In the genomic region with DNA sequence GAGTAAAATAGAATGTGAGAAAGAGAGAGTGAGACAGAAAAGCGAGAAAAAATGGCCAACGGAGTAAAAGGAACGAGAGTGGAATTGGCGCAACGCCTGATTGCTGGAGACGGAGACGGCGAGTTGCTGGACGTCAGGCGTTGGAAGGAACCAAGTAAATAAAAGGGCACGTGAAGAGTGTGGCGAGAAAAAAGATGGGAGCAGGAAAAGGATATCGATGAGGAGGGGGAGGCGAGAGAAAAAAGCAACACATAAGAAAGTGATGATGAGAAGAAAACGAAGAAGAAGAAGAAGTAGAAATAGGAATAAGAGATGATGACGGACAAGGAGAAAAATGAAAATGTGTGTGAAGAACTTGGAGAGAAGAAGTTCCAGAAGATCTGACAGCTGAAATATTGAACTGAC, we compare ENCODE assay signal across 7 worm cellular contexts.
TF ChIP-seq lines count a peak whose summit lies in the region.

No protein-coding gene starts in this region.

TF ChIP-seq in whole organism, L1 larva, 84 proteins besides CTCF, POLR2A, EP300 and RAD21 (continues in another document):
- TF ChIP-seq isw-1 (GFP tag; IDR thresholded peaks at IDR 0.05; lab: Robert Waterston, UW) = peak; percentile 71
- peak; percentile 10 for TF ChIP-seq mef-2 (tag; optimal IDR thresholded peaks at IDR 0.05; lab: Kevin White, UChicago)
- peak; percentile 93 for TF ChIP-seq snu-23 (GFP tag; optimal IDR thresholded peaks at IDR 0.05; lab: Kevin White, UChicago)
- TF ChIP-seq pqm-1 (tag; optimal IDR thresholded peaks at IDR 0.05; lab: Kevin White, UChicago) = no peak
- TF ChIP-seq C16A3.4 (tag; optimal IDR thresholded peaks at IDR 0.05; lab: Kevin White, UChicago) = peak; percentile 44
- TF ChIP-seq elt-3 (tag; optimal IDR thresholded peaks at IDR 0.05; lab: Kevin White, UChicago) = peak in 2 of 6 experiments; percentile 18 to 39
- TF ChIP-seq C04F5.9 (tag; optimal IDR thresholded peaks at IDR 0.05; lab: Kevin White, UChicago) = no peak
- TF ChIP-seq unc-130 (tag; optimal IDR thresholded peaks at IDR 0.05; lab: Kevin White, UChicago) = peak; percentile 56
- TF ChIP-seq unc-98 (GFP tag; IDR thresholded peaks at IDR 0.05; lab: Robert Waterston, UW) = no peak
- no peak for TF ChIP-seq ceh-63 (GFP tag; optimal IDR thresholded peaks at IDR 0.05; lab: Kevin White, UChicago)
- TF ChIP-seq irx-1 (tag; optimal IDR thresholded peaks at IDR 0.05; lab: Kevin White, UChicago) = peak; percentile 83
- peak; percentile 71 to 86 (median 75) for TF ChIP-seq ceh-82 (tag; optimal IDR thresholded peaks at IDR 0.05; lab: Kevin White, UChicago)

TF ChIP-seq in whole organism, L2 larva, 48 proteins besides CTCF, POLR2A, EP300 and RAD21 (continues in another document):
- TF ChIP-seq snpc-4 (tag; optimal IDR thresholded peaks at IDR 0.05; lab: Kevin White, UChicago) = peak; percentile 50
- TF ChIP-seq lin-11 (tag; optimal IDR thresholded peaks at IDR 0.05; lab: Kevin White, UChicago) = peak; percentile 61
- TF ChIP-seq egl-27 (tag; optimal IDR thresholded peaks at IDR 0.05; lab: Kevin White, UChicago) = peak; percentile 92
- no peak for TF ChIP-seq elt-3 (tag; optimal IDR thresholded peaks at IDR 0.05; lab: Kevin White, UChicago)
- TF ChIP-seq ztf-4 (tag; optimal IDR thresholded peaks at IDR 0.05; lab: Kevin White, UChicago) = peak; percentile 50
- TF ChIP-seq nhr-237 (tag; optimal IDR thresholded peaks at IDR 0.05; lab: Kevin White, UChicago) = no peak
- no peak for TF ChIP-seq nhr-12 (tag; optimal IDR thresholded peaks at IDR 0.05; lab: Kevin White, UChicago)
- TF ChIP-seq R02D3.7 (tag; optimal IDR thresholded peaks at IDR 0.05; lab: Kevin White, UChicago) = no peak
- peak; percentile 88 for TF ChIP-seq zag-1 (tag; optimal IDR thresholded peaks at IDR 0.05; lab: Kevin White, UChicago)
- TF ChIP-seq gmeb-1 (tag; optimal IDR thresholded peaks at IDR 0.05; lab: Kevin White, UChicago) = peak; percentile 57
- peak; percentile 83 for TF ChIP-seq unc-55 (GFP tag; optimal IDR thresholded peaks at IDR 0.05; lab: Kevin White, UChicago)
- peak; percentile 76 for TF ChIP-seq blmp-1 (tag; optimal IDR thresholded peaks at IDR 0.05; lab: Kevin White, UChicago; ENCODE audit: insufficient read depth)
- no peak for TF ChIP-seq nhr-10 (tag; optimal IDR thresholded peaks at IDR 0.05; lab: Kevin White, UChicago)

TF ChIP-seq in whole organism, L3 larva, 47 proteins besides CTCF, POLR2A, EP300 and RAD21 (continues in another document):
- TF ChIP-seq ama-1 (optimal IDR thresholded peaks at IDR 0.05; lab: Kevin White, UChicago) = no peak
- TF ChIP-seq ZK546.5 (tag; optimal IDR thresholded peaks at IDR 0.05; lab: Kevin White, UChicago) = no peak
- no peak for TF ChIP-seq elt-3 (tag; optimal IDR thresholded peaks at IDR 0.05; lab: Kevin White, UChicago)
- no peak for TF ChIP-seq aly-2 (tag; optimal IDR thresholded peaks at IDR 0.05; lab: Kevin White, UChicago)
- TF ChIP-seq fkh-10 (GFP tag; optimal IDR thresholded peaks at IDR 0.05; lab: Kevin White, UChicago) = peak; percentile 92
- no peak for TF ChIP-seq sea-2 (GFP tag; optimal IDR thresholded peaks at IDR 0.05; lab: Kevin White, UChicago)
- peak; percentile 16 for TF ChIP-seq skn-1 (tag; optimal IDR thresholded peaks at IDR 0.05; lab: Kevin White, UChicago)
- TF ChIP-seq snpc-4 (tag; optimal IDR thresholded peaks at IDR 0.05; lab: Kevin White, UChicago) = peak; percentile 47
- peak; percentile 65 for TF ChIP-seq lin-39 (tag; optimal IDR thresholded peaks at IDR 0.05; lab: Kevin White, UChicago)
- TF ChIP-seq nhr-43 (tag; optimal IDR thresholded peaks at IDR 0.05; lab: Kevin White, UChicago; ENCODE audit: poor library complexity, severe bottlenecking) = peak; percentile 60
- TF ChIP-seq mdl-1 (tag; optimal IDR thresholded peaks at IDR 0.05; lab: Kevin White, UChicago) = peak; percentile 83
- TF ChIP-seq eor-1 (tag; optimal IDR thresholded peaks at IDR 0.05; lab: Kevin White, UChicago) = no peak
- TF ChIP-seq nhr-237 (tag; optimal IDR thresholded peaks at IDR 0.05; lab: Kevin White, UChicago) = no peak

TF ChIP-seq in whole organism, L4 larva, 104 proteins besides CTCF, POLR2A, EP300 and RAD21 (continues in another document):
- no peak for TF ChIP-seq ceh-82 (tag; optimal IDR thresholded peaks at IDR 0.05; lab: Kevin White, UChicago)
- peak; percentile 41 for TF ChIP-seq dpl-1 (GFP tag; optimal IDR thresholded peaks at IDR 0.05; lab: Kevin White, UChicago)
- TF ChIP-seq vab-7 (GFP tag; IDR thresholded peaks at IDR 0.05; lab: Robert Waterston, UW) = peak; percentile 42; the same call in 1 of the 2 replicates
- TF ChIP-seq ZK546.5 (tag; optimal IDR thresholded peaks at IDR 0.05; lab: Kevin White, UChicago) = no peak
- peak; percentile 73 for TF ChIP-seq tra-1 (GFP tag; IDR thresholded peaks at IDR 0.05; lab: Robert Waterston, UW)
- peak; percentile 47 for TF ChIP-seq gei-8 (GFP tag; optimal IDR thresholded peaks at IDR 0.05; lab: Kevin White, UChicago)
- TF ChIP-seq hif-1 (tag; optimal IDR thresholded peaks at IDR 0.05; lab: Kevin White, UChicago) = peak in 1 of 2 experiments; percentile 67
- TF ChIP-seq lsy-2 (tag; optimal IDR thresholded peaks at IDR 0.05; lab: Kevin White, UChicago) = peak; percentile 76 to 79
- peak; percentile 25 for TF ChIP-seq ces-1 (GFP tag; optimal IDR thresholded peaks at IDR 0.05; lab: Kevin White, UChicago)
- peak; percentile 12 for TF ChIP-seq ceh-32 (tag; optimal IDR thresholded peaks at IDR 0.05; lab: Kevin White, UChicago; ENCODE audit: poor library complexity)
- TF ChIP-seq mxl-3 (GFP tag; optimal IDR thresholded peaks at IDR 0.05; lab: Kevin White, UChicago) = peak; percentile 62
- TF ChIP-seq F37D6.2 (tag; optimal IDR thresholded peaks at IDR 0.05; lab: Kevin White, UChicago) = peak; percentile 54

TF ChIP-seq in whole organism, late embryonic, 69 proteins besides CTCF, POLR2A, EP300 and RAD21 (continues in another document):
- peak; percentile 88 for TF ChIP-seq unc-42 (tag; optimal IDR thresholded peaks at IDR 0.05; lab: Kevin White, UChicago)
- peak; percentile 3 for TF ChIP-seq F13H6.1 (tag; optimal IDR thresholded peaks at IDR 0.05; lab: Kevin White, UChicago)
- TF ChIP-seq ceh-30 (tag; optimal IDR thresholded peaks at IDR 0.05; lab: Kevin White, UChicago) = no peak
- peak; percentile 47 for TF ChIP-seq nfya-1 (tag; optimal IDR thresholded peaks at IDR 0.05; lab: Kevin White, UChicago)
- peak; percentile 58 for TF ChIP-seq ceh-31 (tag; optimal IDR thresholded peaks at IDR 0.05; lab: Kevin White, UChicago)
- peak; percentile 17 for TF ChIP-seq fkh-10 (GFP tag; optimal IDR thresholded peaks at IDR 0.05; lab: Kevin White, UChicago)
- TF ChIP-seq C08G9.2 (tag; optimal IDR thresholded peaks at IDR 0.05; lab: Kevin White, UChicago) = peak; percentile 29
- no peak for TF ChIP-seq ztf-16 (tag; optimal IDR thresholded peaks at IDR 0.05; lab: Kevin White, UChicago)
- peak; percentile 45 for TF ChIP-seq hlh-30 (tag; optimal IDR thresholded peaks at IDR 0.05; lab: Kevin White, UChicago; ENCODE audit: insufficient read depth)
- TF ChIP-seq sdc-2 (tag; optimal IDR thresholded peaks at IDR 0.05; lab: Kevin White, UChicago) = peak; percentile 22
- peak; percentile 20 for TF ChIP-seq tbx-2 (tag; optimal IDR thresholded peaks at IDR 0.05; lab: Kevin White, UChicago)
- TF ChIP-seq ceh-14 (tag; optimal IDR thresholded peaks at IDR 0.05; lab: Kevin White, UChicago) = peak; percentile 35
- TF ChIP-seq hlh-15 (tag; optimal IDR thresholded peaks at IDR 0.05; lab: Kevin White, UChicago) = no peak
- peak; percentile 12 for TF ChIP-seq pros-1 (tag; optimal IDR thresholded peaks at IDR 0.05; lab: Kevin White, UChicago)

TF ChIP-seq in whole organism, mixed stage, embryonic, 35 proteins besides CTCF, POLR2A, EP300 and RAD21:
- peak; percentile 6 for TF ChIP-seq sptf-1 (tag; optimal IDR thresholded peaks at IDR 0.05; lab: Kevin White, UChicago)
- no peak for TF ChIP-seq lsy-2 (tag; optimal IDR thresholded peaks at IDR 0.05; lab: Kevin White, UChicago)
- TF ChIP-seq ces-1 (GFP tag; optimal IDR thresholded peaks at IDR 0.05; lab: Kevin White, UChicago) = peak; percentile 71

TF ChIP-seq in whole organism, young adult, 124 proteins besides CTCF, POLR2A, EP300 and RAD21 (continues in another document):
- TF ChIP-seq somi-1 (GFP tag; optimal IDR thresholded peaks at IDR 0.05; lab: Kevin White, UChicago) (peak; percentile 92), die-1 (tag; optimal IDR thresholded peaks at IDR 0.05; lab: Kevin White, UChicago) (peak; percentile 46), repo-1 (tag; optimal IDR thresholded peaks at IDR 0.05; lab: Kevin White, UChicago) (peak; percentile 12), lin-35 (GFP tag; optimal IDR thresholded peaks at IDR 0.05; lab: Kevin White, UChicago) (peak in 1 of 3 experiments; percentile 52), K12H6.12 (tag; optimal IDR thresholded peaks at IDR 0.05; lab: Kevin White, UChicago) (peak; percentile 93), T07F8.4 (tag; optimal IDR thresholded peaks at IDR 0.05; lab: Kevin White, UChicago) (peak; percentile 21), let-607 (tag; optimal IDR thresholded peaks at IDR 0.05; lab: Kevin White, UChicago) (peak in 1 of 2 experiments; percentile 15), dox-1 (GFP tag; IDR thresholded peaks at IDR 0.05; lab: Robert Waterston, UW) (peak; percentile 72), Y53G8AR.9 (GFP tag; conservative IDR thresholded peaks at IDR 0.05; lab: Robert Waterston, UW) (no peak), ceh-91 (GFP tag; IDR thresholded peaks at IDR 0.05; lab: Robert Waterston, UW) (no peak), attf-5 (GFP tag; optimal IDR thresholded peaks at IDR 0.05; lab: Kevin White, UChicago) (peak; percentile 76), lin-40 (tag; optimal IDR thresholded peaks at IDR 0.05; lab: Kevin White, UChicago) (peak; percentile 74), K11D2.4 (GFP tag; IDR thresholded peaks at IDR 0.05; lab: Robert Waterston, UW) (peak; percentile 51; the same call in 1 of the 2 replicates), unc-130 (GFP tag; optimal IDR thresholded peaks at IDR 0.05; lab: Kevin White, UChicago) (no peak), hsf-1 (GFP tag; IDR thresholded peaks at IDR 0.05; lab: Robert Waterston, UW) (no peak), ztf-18 (tag; optimal IDR thresholded peaks at IDR 0.05; lab: Kevin White, UChicago) (no peak), tbp1 (GFP tag; optimal IDR thresholded peaks at IDR 0.05; lab: Kevin White, UChicago) (peak; percentile 3), ceh-27 (GFP tag; optimal IDR thresholded peaks at IDR 0.05; lab: Kevin White, UChicago) (peak; percentile 70), ztf-26 (tag; optimal IDR thresholded peaks at IDR 0.05; lab: Kevin White, UChicago) (peak; percentile 45), atf-7 (tag; optimal IDR thresholded peaks at IDR 0.05; lab: Kevin White, UChicago) (peak; percentile 19), cebp-1 (GFP tag; IDR thresholded peaks at IDR 0.05; lab: Robert Waterston, UW) (no peak), cebp-1 (tag; optimal IDR thresholded peaks at IDR 0.05; lab: Kevin White, UChicago) (peak; percentile 80), Y67H2A.10 (GFP tag; conservative IDR thresholded peaks at IDR 0.05; lab: Robert Waterston, UW) (no peak), B0336.3 (GFP tag; IDR thresholded peaks at IDR 0.05; lab: Robert Waterston, UW) (peak; percentile 52; the same call in 1 of the 2 replicates), hmg-1.2 (GFP tag; IDR thresholded peaks at IDR 0.05; lab: Robert Waterston, UW) (peak; percentile 69; the same call in 1 of the 2 replicates)
